Worm (Caenorhabditis elegans) whole organism, L4/young adult: ENCODE results near the gene srz-62.

Source experiments
- W03F9.2 ChIP-seq: fragments of 150-350 bp; optimal IDR thresholded peaks from 2 replicates; lab custom pipeline; 2014; ENCODE audit warnings: missing biosample characterization, missing genetic modification characterization
- dao-5 ChIP-seq: sonication (generic microtip); optimal IDR thresholded peaks from 2 replicates; lab custom pipeline; 2016; ENCODE audit warnings: missing genotype, missing genetic modification characterization, moderate library complexity, missing compliant biosample characterization
- him-1 ChIP-seq: sonication (generic microtip); optimal IDR thresholded peaks from 2 replicates; lab custom pipeline; 2016; ENCODE audit warnings: missing genotype, missing genetic modification reagents, missing genetic modification characterization, missing compliant biosample characterization

DNA sequence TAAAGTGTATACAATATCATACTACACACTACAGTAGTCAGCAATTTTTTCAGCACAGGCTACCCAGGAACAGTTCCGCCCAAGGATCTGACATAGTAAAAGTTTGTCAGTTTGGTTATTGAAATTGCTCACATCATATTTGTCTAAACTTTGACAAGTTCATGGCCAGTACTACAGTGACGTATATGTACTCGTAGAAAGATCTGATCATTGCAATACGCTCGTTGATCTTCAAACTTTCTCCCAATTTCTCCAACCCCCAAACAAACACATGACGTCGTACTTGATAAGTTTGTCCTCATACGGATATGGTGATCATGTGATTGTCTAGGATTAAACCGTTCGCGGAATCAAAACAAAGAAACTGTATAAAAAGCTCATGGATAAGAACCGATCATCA, 5.5 kb upstream of the srz-62 start, which contains the start of gene dct-8:
- no peak for TF ChIP-seq dao-5 (tag; lab: Kevin White, UChicago)
- TF ChIP-seq him-1 (tag; lab: Kevin White, UChicago) = no peak
- no peak for TF ChIP-seq W03F9.2
